Worm (Caenorhabditis elegans) whole organism, L4 larva: ENCODE data around the gene ZK470.2.

Source experiments
- Y105C5A.15 ChIP-seq: fragments of 200-800 bp; sonication (Bioruptor generic); IDR thresholded peaks from 2 replicates; pipeline ENCODE4 v1.3.6; 2022; ENCODE audit warnings: missing genetic modification characterization, missing compliant biosample characterization
- Y5F2A.4 ChIP-seq: fragments of 200-800 bp; sonication (Bioruptor generic); optimal IDR thresholded peaks from 2 replicates; lab custom pipeline; 2018; ENCODE audit warnings: mild to moderate bottlenecking, missing genetic modification characterization, missing compliant biosample characterization
- ZK546.5 ChIP-seq, 2 experiments: sonication (generic microtip); optimal IDR thresholded peaks; 2 replicates each; lab custom pipeline; 2017; ENCODE audit warnings: missing biosample characterization in 2 of 2, missing genetic modification characterization in 2 of 2
- aha-1 ChIP-seq: fragments of 150-350 bp; peaks from one replicate; lab custom pipeline; 2014; ENCODE audit warnings: missing biosample characterization, missing genetic modification characterization
- ama-1 ChIP-seq: fragments of 150-350 bp; optimal IDR thresholded peaks from 2 replicates; lab custom pipeline; 2014; ENCODE audit warnings: inconsistent platforms, mixed read lengths
- ceh-82 ChIP-seq: sonication (generic microtip); optimal IDR thresholded peaks from 2 replicates; lab custom pipeline; 2017; ENCODE audit warnings: missing biosample characterization, missing genetic modification characterization
- daf-12 ChIP-seq: fragments of 150-350 bp; optimal IDR thresholded peaks from 2 replicates; lab custom pipeline; 2014; ENCODE audit warnings: missing biosample characterization, missing genetic modification reagents, missing genetic modification characterization
- dmd-6 ChIP-seq: fragments of 200-800 bp; sonication (Bioruptor generic); IDR thresholded peaks from 2 replicates; pipeline ENCODE4 v1.3.6; 2022; ENCODE audit warnings: missing genetic modification reagents, missing genetic modification characterization, missing compliant biosample characterization
- dmd-8 ChIP-seq: fragments of 200-800 bp; sonication (Bioruptor generic); IDR thresholded peaks from 2 replicates; pipeline ENCODE4 v1.3.6; 2022; ENCODE audit warnings: missing genetic modification characterization, missing compliant biosample characterization
- dmd-9 ChIP-seq: fragments of 200-800 bp; sonication (Bioruptor generic); IDR thresholded peaks from 2 replicates; pipeline ENCODE4 v1.3.6; 2022; ENCODE audit warnings: missing genetic modification reagents, missing genetic modification characterization, missing compliant biosample characterization
- egl-43 ChIP-seq: fragments of 200-800 bp; sonication (Bioruptor generic); IDR thresholded peaks from 2 replicates; pipeline ENCODE4 v1.3.6; 2022; ENCODE audit warnings: missing genetic modification reagents, missing genetic modification characterization, missing compliant biosample characterization
- fkh-10 ChIP-seq: fragments of 150-350 bp; optimal IDR thresholded peaks from 2 replicates; lab custom pipeline; 2014; ENCODE audit warnings: missing biosample characterization, missing genetic modification reagents, missing genetic modification characterization
- fos-1 ChIP-seq: fragments of 150-350 bp; optimal IDR thresholded peaks from 2 replicates; lab custom pipeline; 2014; ENCODE audit warnings: missing biosample characterization, missing genetic modification characterization
- gei-8 ChIP-seq: fragments of 200-800 bp; sonication (Bioruptor generic); optimal IDR thresholded peaks from 2 replicates; lab custom pipeline; 2018; ENCODE audit warnings: mild to moderate bottlenecking, missing genetic modification characterization, missing compliant biosample characterization
- hif-1 ChIP-seq, 2 experiments: sonication (generic microtip); optimal IDR thresholded peaks; 2 replicates each; lab custom pipeline; 2016 to 2017; ENCODE audit warnings: missing compliant biosample characterization in 2 of 2, missing genetic modification characterization in 2 of 2, missing genetic modification reagents in 2 of 2, missing genotype in 2 of 2, mild to moderate bottlenecking in 1 of 2
- hlh-11 ChIP-seq: fragments of 200-800 bp; sonication (Bioruptor generic); optimal IDR thresholded peaks from 2 replicates; lab custom pipeline; 2018; ENCODE audit warnings: mild to moderate bottlenecking, missing genetic modification characterization, missing compliant biosample characterization
- lin-13 ChIP-seq: fragments of 150-350 bp; optimal IDR thresholded peaks from 2 replicates; lab custom pipeline; 2014; ENCODE audit warnings: missing biosample characterization, missing genetic modification reagents, missing genetic modification characterization
- lin-15B ChIP-seq: fragments of 150-350 bp; sonication (generic microtip); optimal IDR thresholded peaks from 3 replicates; lab custom pipeline; 2014; ENCODE audit warnings: missing biosample characterization, missing genetic modification characterization
- lin-39 ChIP-seq: fragments of 150-350 bp; optimal IDR thresholded peaks from 2 replicates; lab custom pipeline; 2014; ENCODE audit warnings: missing biosample characterization, missing genetic modification reagents, missing genetic modification characterization
- madf-5 ChIP-seq, 2 experiments: fragments of 200-800 bp; sonication (Bioruptor generic); IDR thresholded peaks; 2 replicates each; pipeline ENCODE4 v1.3.6; 2022; ENCODE audit warnings: missing compliant biosample characterization in 2 of 2, missing genetic modification characterization in 2 of 2
- madf-9 ChIP-seq: fragments of 200-800 bp; sonication (Bioruptor generic); conservative IDR thresholded peaks from 2 replicates; pipeline ENCODE4 v1.3.6; 2022; ENCODE audit warnings: missing genetic modification reagents, missing genetic modification characterization, missing compliant biosample characterization
- mdt-29 ChIP-seq: fragments of 200-800 bp; sonication (Bioruptor generic); IDR thresholded peaks from 2 replicates; pipeline ENCODE4 v1.3.6; 2022; ENCODE audit warnings: missing genetic modification reagents, missing genetic modification characterization, missing compliant biosample characterization
- mep-1 ChIP-seq: fragments of 150-350 bp; sonication (generic microtip); optimal IDR thresholded peaks from 3 replicates; lab custom pipeline; 2014; ENCODE audit warnings: missing biosample characterization, missing genetic modification characterization
- mxl-2 ChIP-seq: fragments of 200-800 bp; sonication (Bioruptor generic); conservative IDR thresholded peaks from 2 replicates; pipeline ENCODE4 v1.3.6; 2022; ENCODE audit warnings: missing genetic modification reagents, missing genetic modification characterization, missing compliant biosample characterization
- nhr-10 ChIP-seq: fragments of 150-350 bp; optimal IDR thresholded peaks from 2 replicates; lab custom pipeline; 2014; ENCODE audit warnings: missing biosample characterization, missing genetic modification characterization
- nhr-111 ChIP-seq: fragments of 200-800 bp; sonication (Bioruptor generic); optimal IDR thresholded peaks from 2 replicates; lab custom pipeline; 2018; ENCODE audit warnings: mild to moderate bottlenecking, missing genetic modification characterization, missing compliant biosample characterization
- nhr-25 ChIP-seq: sonication (generic microtip); optimal IDR thresholded peaks from 2 replicates; lab custom pipeline; 2017; ENCODE audit warnings: missing genetic modification characterization, mild to moderate bottlenecking, missing compliant biosample characterization, antibody characterized with exemption, moderate library complexity, borderline replicate concordance; ENCODE audit not compliant: insufficient read depth
- nhr-28 ChIP-seq: fragments of 150-350 bp; optimal IDR thresholded peaks from 2 replicates; lab custom pipeline; 2014; ENCODE audit warnings: missing biosample characterization, missing genetic modification characterization
- nhr-42 ChIP-seq: fragments of 200-800 bp; sonication (Bioruptor generic); IDR thresholded peaks from 2 replicates; pipeline ENCODE4 v1.3.6; 2022; ENCODE audit warnings: missing genetic modification characterization, missing compliant biosample characterization
- nhr-48 ChIP-seq: sonication (generic microtip); optimal IDR thresholded peaks from 2 replicates; lab custom pipeline; 2016; ENCODE audit warnings: mild to moderate bottlenecking, missing genetic modification characterization, missing compliant biosample characterization
- nhr-76 ChIP-seq: fragments of 150-350 bp; optimal IDR thresholded peaks from 2 replicates; lab custom pipeline; 2014; ENCODE audit warnings: missing biosample characterization, missing genetic modification characterization
- nhr-77 ChIP-seq: fragments of 150-350 bp; optimal IDR thresholded peaks from 2 replicates; lab custom pipeline; 2014; ENCODE audit warnings: missing biosample characterization, missing genetic modification characterization
- saeg-2 ChIP-seq: fragments of 200-800 bp; sonication (Bioruptor generic); IDR thresholded peaks from 2 replicates; pipeline ENCODE4 v1.3.6; 2022; ENCODE audit warnings: missing genetic modification reagents, missing genetic modification characterization, missing compliant biosample characterization
- skn-1 ChIP-seq: fragments of 150-350 bp; optimal IDR thresholded peaks from 2 replicates; lab custom pipeline; 2014; ENCODE audit warnings: missing biosample characterization, missing genetic modification characterization
- snpc-1.2 ChIP-seq: fragments of 200-800 bp; sonication (Bioruptor generic); IDR thresholded peaks from 2 replicates; pipeline ENCODE4 v1.3.6; 2022; ENCODE audit warnings: missing genetic modification reagents, missing genetic modification characterization, missing compliant biosample characterization
- snpc-4 ChIP-seq: fragments of 150-350 bp; optimal IDR thresholded peaks from 2 replicates; lab custom pipeline; 2014; ENCODE audit warnings: missing biosample characterization, missing genetic modification characterization
- tag-97 ChIP-seq: fragments of 200-800 bp; sonication (Bioruptor generic); IDR thresholded peaks from 2 replicates; pipeline ENCODE4 v1.3.6; 2022; ENCODE audit warnings: missing genetic modification characterization, missing compliant biosample characterization
- unc-130 ChIP-seq: sonication (generic microtip); optimal IDR thresholded peaks from 2 replicates; lab custom pipeline; 2016; ENCODE audit warnings: missing genetic modification reagents, missing genetic modification characterization, missing compliant biosample characterization
- unc-62 ChIP-seq, 3 experiments: fragments of 150-350 bp in 1 of 3; sonication (generic microtip); optimal IDR thresholded peaks in 2 of 3; peaks in 1 of 3; 1 replicate in 1 of 3; 2 replicates in 2 of 3; lab custom pipeline; 2014 to 2017; ENCODE audit warnings: missing biosample characterization in 3 of 3, missing genetic modification characterization in 3 of 3, missing genetic modification reagents in 3 of 3, missing genotype in 1 of 3
- zag-1 ChIP-seq: fragments of 150-350 bp; optimal IDR thresholded peaks from 2 replicates; lab custom pipeline; 2014; ENCODE audit warnings: missing biosample characterization, missing genetic modification characterization
- zfp-2 ChIP-seq: sonication (generic microtip); optimal IDR thresholded peaks from 2 replicates; lab custom pipeline; 2016; ENCODE audit warnings: mild to moderate bottlenecking, missing genetic modification characterization, missing compliant biosample characterization
- zip-2 ChIP-seq: fragments of 150-350 bp; optimal IDR thresholded peaks from 2 replicates; lab custom pipeline; 2014; ENCODE audit warnings: missing biosample characterization, missing genetic modification characterization
- ztf-11 ChIP-seq: fragments of 150-350 bp; optimal IDR thresholded peaks from 2 replicates; lab custom pipeline; 2014; ENCODE audit warnings: missing biosample characterization, missing genetic modification characterization
- ztf-7 ChIP-seq: fragments of 150-350 bp; optimal IDR thresholded peaks from 2 replicates; lab custom pipeline; 2014; ENCODE audit warnings: missing biosample characterization, missing genetic modification characterization

ZK470.2 gene

DNA sequence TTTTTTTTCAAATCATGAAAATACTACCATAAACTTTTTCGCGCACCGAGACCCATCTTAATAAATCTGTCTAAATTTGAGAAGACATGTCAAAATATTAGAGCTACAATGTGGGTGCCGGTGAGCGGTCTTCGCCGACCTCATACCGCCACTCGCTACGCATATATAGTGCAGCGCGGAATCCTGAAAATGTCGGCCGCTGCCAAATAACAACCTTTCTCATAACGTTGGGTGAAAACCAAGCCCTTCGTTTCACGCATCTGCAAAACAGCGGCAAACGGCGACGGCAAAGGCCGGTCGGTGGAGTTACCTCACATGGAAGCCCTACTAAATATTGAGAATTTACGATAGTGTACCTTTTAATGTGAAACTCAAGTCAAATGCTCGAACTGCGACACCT, 31.9 kb upstream of the ZK470.2 start:
- TF ChIP-seq snpc-4 = peak; percentile 45
- no peak for TF ChIP-seq fkh-10
- TF ChIP-seq nhr-10 (tag; lab: Kevin White, UChicago) = no peak
- TF ChIP-seq gei-8 (GFP tag; lab: Kevin White, UChicago) = no peak
- no peak for TF ChIP-seq ztf-7 (tag; lab: Kevin White, UChicago)
- no peak for TF ChIP-seq hif-1 (tag; optimal IDR thresholded peaks at IDR 0.05; lab: Kevin White, UChicago)
- no peak for TF ChIP-seq lin-13 (GFP tag; lab: Kevin White, UChicago)
- TF ChIP-seq madf-5 (GFP tag; IDR thresholded peaks at IDR 0.05; lab: Robert Waterston, UW) = no peak
- 0 out of 2 replicates have a peak, but pooled peaks have one; percentile 36 for TF ChIP-seq snpc-1.2

DNA sequence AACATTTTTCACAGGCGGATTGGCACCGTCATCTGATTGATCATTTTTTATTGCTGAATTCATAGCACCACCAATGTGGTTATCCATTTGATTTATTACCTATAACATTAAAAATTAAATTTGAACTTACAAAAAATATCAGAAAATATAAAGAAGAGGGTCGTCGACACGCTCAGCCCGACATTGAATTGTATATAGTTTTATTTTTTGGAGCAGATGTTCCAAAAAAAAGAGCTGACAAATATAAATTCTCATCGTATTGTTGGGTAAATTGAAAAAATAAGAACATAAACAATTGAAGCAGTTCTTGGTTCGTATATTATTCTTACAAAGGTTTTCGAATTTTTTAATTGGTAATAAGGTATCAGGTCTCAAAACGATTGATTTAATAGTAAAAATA, 30.5 kb upstream of the ZK470.2 start, which contains the start of gene R02E4.1:
TSS of gene R02E4.1 (minus strand) at position 101 of the 400 bp plus-strand sequence.
- TF ChIP-seq mxl-2 (GFP tag; lab: Robert Waterston, UW) (no peak), nhr-48 (no peak), lin-13 (GFP tag; lab: Kevin White, UChicago) (no peak), nhr-77 (tag; lab: Kevin White, UChicago) (no peak), nhr-76 (tag; lab: Kevin White, UChicago) (no peak), nhr-42 (GFP tag; lab: Robert Waterston, UW) (no peak), Y105C5A.15 (GFP tag; lab: Robert Waterston, UW) (no peak), dmd-6 (GFP tag; lab: Robert Waterston, UW) (no peak), zag-1 (tag; lab: Kevin White, UChicago) (no peak), madf-9 (GFP tag; lab: Robert Waterston, UW) (no peak), hif-1 (tag; optimal IDR thresholded peaks at IDR 0.05; lab: Kevin White, UChicago) (no peak), nhr-28 (tag; lab: Kevin White, UChicago) (no peak)

DNA sequence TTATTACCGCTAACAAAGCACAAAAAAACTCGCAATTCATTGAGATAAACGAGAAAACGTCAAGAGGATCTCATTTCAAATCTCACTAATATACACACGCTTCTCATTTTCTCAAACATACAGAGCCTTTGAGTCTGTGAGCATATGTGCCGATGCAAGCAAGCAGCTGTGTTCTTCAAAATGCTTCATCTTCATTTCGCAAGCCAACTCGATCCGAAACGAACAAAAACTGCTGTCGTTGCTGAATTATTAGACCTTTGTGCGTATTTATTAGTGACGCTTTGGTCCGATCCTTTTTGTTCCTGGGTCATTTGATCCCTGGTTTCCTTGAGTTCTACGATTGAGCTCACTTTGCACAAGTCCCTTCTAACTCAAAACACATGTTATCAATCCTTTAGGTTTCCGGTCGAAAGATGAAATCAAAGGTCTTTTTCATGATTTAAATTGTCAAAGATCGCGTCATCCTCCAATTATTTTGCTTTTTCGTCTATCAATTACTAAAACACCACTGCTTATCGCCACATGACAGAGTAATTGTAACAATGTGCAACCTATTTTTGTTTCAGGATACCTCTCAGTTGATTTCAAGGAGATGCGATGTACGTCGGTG, 28.0 kb upstream of the ZK470.2 start, which contains the start of gene R02E4.2:
TSS of gene R02E4.2 (plus strand) at position 560 of the 610 bp plus-strand sequence.
- TF ChIP-seq unc-130 (no peak), mep-1 (tag; lab: Kevin White, UChicago) (no peak), zip-2 (tag; lab: Kevin White, UChicago) (no peak), unc-62 (GFP tag; optimal IDR thresholded peaks at IDR 0.05 in 1 of 2; lab: Kevin White, UChicago) (peak in 1 of 2 experiments; percentile 67), unc-62 (tag; optimal IDR thresholded peaks at IDR 0.05; lab: Kevin White, UChicago) (no peak)

- TF ChIP-seq ama-1 (lab: Kevin White, UChicago) (no peak), nhr-111 (no peak), nhr-48 (no peak), Y5F2A.4 (no peak), hlh-11 (tag; lab: Kevin White, UChicago) (peak; percentile 31), snpc-1.2 (no peak), unc-62 (GFP tag; optimal IDR thresholded peaks at IDR 0.05 in 1 of 2; lab: Kevin White, UChicago) (peak in 1 of 2 experiments; percentile 72), unc-62 (tag; optimal IDR thresholded peaks at IDR 0.05; lab: Kevin White, UChicago) (no peak), ZK546.5 (tag; optimal IDR thresholded peaks at IDR 0.05; lab: Kevin White, UChicago) (no peak), lin-39 (tag; lab: Kevin White, UChicago) (no peak), skn-1 (no peak), ztf-11 (tag; lab: Kevin White, UChicago) (no peak), daf-12 (no peak), dmd-6 (GFP tag; lab: Robert Waterston, UW) (no peak), fos-1 (tag; lab: Kevin White, UChicago) (no peak), mdt-29 (GFP tag; lab: Robert Waterston, UW) (no peak), dmd-8 (GFP tag; lab: Robert Waterston, UW) (no peak), egl-43 (no peak), dmd-9 (no peak), lin-15B (tag; lab: Kevin White, UChicago) (no peak), tag-97 (GFP tag; lab: Robert Waterston, UW) (no peak), aha-1 (tag; lab: Kevin White, UChicago) (peak; percentile 57), nhr-42 (GFP tag; lab: Robert Waterston, UW) (no peak), madf-5 (GFP tag; IDR thresholded peaks at IDR 0.05; lab: Robert Waterston, UW) (no peak), hif-1 (tag; optimal IDR thresholded peaks at IDR 0.05; lab: Kevin White, UChicago) (no peak), ceh-82 (tag; lab: Kevin White, UChicago) (no peak), lin-13 (GFP tag; lab: Kevin White, UChicago) (no peak), saeg-2 (no peak), nhr-25 (tag; lab: Kevin White, UChicago) (no peak), zfp-2 (tag; lab: Kevin White, UChicago) (no peak), nhr-77 (tag; lab: Kevin White, UChicago) (no peak), nhr-28 (tag; lab: Kevin White, UChicago) (peak; percentile 15)
These were observed 25.0 kb upstream of the ZK470.2 start for ce11 chrX:4109970-4110369.
